Worm (Caenorhabditis elegans) whole organism, L1 larva: ENCODE measurements around the gene dhs-19.
A peak's percentile ranks its signal among the peaks of the same experiment; 100 is the strongest.

Experiments used
- C04F5.9 ChIP-seq: sonication (generic microtip); optimal IDR thresholded peaks from 2 replicates; lab custom pipeline; 2016; ENCODE audit warnings: missing genetic modification characterization, missing compliant biosample characterization
- F16B12.6 ChIP-seq: fragments of 150-350 bp; optimal IDR thresholded peaks from 2 replicates; lab custom pipeline; 2014; ENCODE audit warnings: missing biosample characterization, missing genetic modification characterization
- aha-1 ChIP-seq: fragments of 150-350 bp; optimal IDR thresholded peaks from 2 replicates; lab custom pipeline; 2014; ENCODE audit warnings: missing biosample characterization, missing genetic modification characterization
- ama-1 ChIP-seq: fragments of 150-350 bp; optimal IDR thresholded peaks from 2 replicates; lab custom pipeline; 2014
- blmp-1 ChIP-seq: fragments of 150-350 bp; optimal IDR thresholded peaks from 2 replicates; lab custom pipeline; 2014; ENCODE audit warnings: missing biosample characterization, missing genetic modification characterization
- ceh-63 ChIP-seq: fragments of 200-800 bp; sonication (Bioruptor generic); optimal IDR thresholded peaks from 2 replicates; lab custom pipeline; 2018; ENCODE audit warnings: mild to moderate bottlenecking, missing genetic modification characterization, missing compliant biosample characterization
- ceh-88 ChIP-seq: fragments of 200-800 bp; sonication (Bioruptor generic); IDR thresholded peaks from 2 replicates; pipeline ENCODE4 v1.3.6; 2022; ENCODE audit warnings: missing genetic modification characterization, missing compliant biosample characterization
- dsc-1 ChIP-seq: sonication (generic microtip); optimal IDR thresholded peaks from 2 replicates; lab custom pipeline; 2016; ENCODE audit warnings: mild to moderate bottlenecking, missing genetic modification characterization, missing compliant biosample characterization
- efl-1 ChIP-seq, 4 experiments: fragments of 150-350 bp; optimal IDR thresholded peaks in 3 of 4; peaks in 1 of 4; 1 replicate in 1 of 4; 2 replicates in 3 of 4; lab custom pipeline; 2014; ENCODE audit warnings: missing biosample characterization in 2 of 4, missing genetic modification characterization in 2 of 4, missing genetic modification reagents in 2 of 4
- egl-13 ChIP-seq: sonication (generic microtip); optimal IDR thresholded peaks from 2 replicates; lab custom pipeline; 2016; ENCODE audit warnings: missing genotype, missing genetic modification reagents, missing genetic modification characterization, missing compliant biosample characterization
- fkh-4 ChIP-seq: sonication (generic microtip); optimal IDR thresholded peaks from 2 replicates; lab custom pipeline; 2016; ENCODE audit warnings: missing compliant biosample characterization, missing genetic modification characterization, borderline replicate concordance
- fkh-8 ChIP-seq: sonication (generic microtip); optimal IDR thresholded peaks from 2 replicates; lab custom pipeline; 2016; ENCODE audit warnings: mild to moderate bottlenecking, missing genetic modification characterization, missing compliant biosample characterization
- fos-1 ChIP-seq: fragments of 150-350 bp; optimal IDR thresholded peaks from 2 replicates; lab custom pipeline; 2014; ENCODE audit warnings: missing biosample characterization, missing genetic modification characterization
- grh-1 ChIP-seq: fragments of 200-800 bp; sonication (Bioruptor generic); IDR thresholded peaks from 2 replicates; pipeline ENCODE4 v1.3.6; 2022; ENCODE audit warnings: missing genetic modification reagents, missing genetic modification characterization, missing compliant biosample characterization
- hlh-17 ChIP-seq: fragments of 200-800 bp; sonication (Bioruptor generic); optimal IDR thresholded peaks from 2 replicates; lab custom pipeline; 2018; ENCODE audit warnings: missing genetic modification characterization, mild to moderate bottlenecking, missing compliant biosample characterization, moderate library complexity, borderline replicate concordance
- hpl-2 ChIP-seq: fragments of 150-350 bp; optimal IDR thresholded peaks from 2 replicates; lab custom pipeline; 2014; ENCODE audit warnings: missing biosample characterization, missing genetic modification reagents, missing genetic modification characterization
- irx-1 ChIP-seq: sonication (generic microtip); optimal IDR thresholded peaks from 2 replicates; lab custom pipeline; 2016; ENCODE audit warnings: missing genetic modification characterization, missing compliant biosample characterization
- isw-1 ChIP-seq: fragments of 200-800 bp; sonication (Bioruptor generic); IDR thresholded peaks from 2 replicates; pipeline ENCODE4 v1.3.6; 2022; ENCODE audit warnings: missing genetic modification characterization, missing compliant biosample characterization
- lin-14 ChIP-seq: fragments of 200-800 bp; sonication (Bioruptor generic); optimal IDR thresholded peaks from 2 replicates; lab custom pipeline; 2018; ENCODE audit warnings: mild to moderate bottlenecking, missing genetic modification characterization, moderate library complexity, missing compliant biosample characterization
- lin-15B ChIP-seq: fragments of 150-350 bp; sonication (generic microtip); optimal IDR thresholded peaks from 3 replicates; lab custom pipeline; 2014; ENCODE audit warnings: missing biosample characterization, missing genetic modification characterization
- lin-39 ChIP-seq: fragments of 150-350 bp; optimal IDR thresholded peaks from 2 replicates; lab custom pipeline; 2014; ENCODE audit warnings: missing biosample characterization, missing genetic modification reagents, missing genetic modification characterization
- mab-9 ChIP-seq: fragments of 200-800 bp; sonication (Bioruptor generic); IDR thresholded peaks from 2 replicates; pipeline ENCODE4 v1.3.6; 2022; ENCODE audit warnings: missing genetic modification reagents, missing genetic modification characterization, missing compliant biosample characterization
- mef-2 ChIP-seq: fragments of 150-350 bp; optimal IDR thresholded peaks from 2 replicates; lab custom pipeline; 2014; ENCODE audit warnings: missing biosample characterization, missing genetic modification characterization
- nhr-11 ChIP-seq: fragments of 150-350 bp; optimal IDR thresholded peaks from 2 replicates; lab custom pipeline; 2014; ENCODE audit warnings: missing biosample characterization, missing genetic modification characterization
- nhr-12 ChIP-seq: sonication (generic microtip); optimal IDR thresholded peaks from 2 replicates; lab custom pipeline; 2017; ENCODE audit warnings: missing biosample characterization, missing genetic modification characterization
- nhr-76 ChIP-seq: sonication (generic microtip); optimal IDR thresholded peaks from 2 replicates; lab custom pipeline; 2017; ENCODE audit warnings: missing biosample characterization, missing genetic modification characterization
- nhr-77 ChIP-seq: fragments of 150-350 bp; optimal IDR thresholded peaks from 2 replicates; lab custom pipeline; 2014; ENCODE audit warnings: missing biosample characterization, missing genetic modification characterization
- nhr-84 ChIP-seq: sonication (generic microtip); optimal IDR thresholded peaks from 2 replicates; lab custom pipeline; 2017; ENCODE audit warnings: missing biosample characterization, missing genetic modification characterization
- nhr-85 ChIP-seq: sonication (generic microtip); peaks from one replicate; lab custom pipeline; 2016; ENCODE audit warnings: missing genetic modification characterization, inconsistent platforms, missing compliant biosample characterization
- nhr-90 ChIP-seq: sonication (generic microtip); optimal IDR thresholded peaks from 2 replicates; lab custom pipeline; 2016; ENCODE audit warnings: mild to moderate bottlenecking, missing genetic modification characterization, missing compliant biosample characterization; ENCODE audit not compliant: poor library complexity
- pax-3 ChIP-seq: fragments of 200-800 bp; sonication (Bioruptor generic); optimal IDR thresholded peaks from 2 replicates; lab custom pipeline; 2018; ENCODE audit warnings: mild to moderate bottlenecking, missing genetic modification characterization, moderate library complexity, missing compliant biosample characterization
- pqm-1 ChIP-seq: sonication (generic microtip); optimal IDR thresholded peaks from 3 replicates; lab custom pipeline; 2017; ENCODE audit warnings: missing biosample characterization, missing genetic modification characterization
- snu-23 ChIP-seq: sonication (generic microtip); optimal IDR thresholded peaks from 2 replicates; lab custom pipeline; 2016; ENCODE audit warnings: missing genetic modification characterization, missing compliant biosample characterization
- sox-4 ChIP-seq: sonication (generic microtip); optimal IDR thresholded peaks from 2 replicates; lab custom pipeline; 2016; ENCODE audit warnings: missing genetic modification characterization, missing compliant biosample characterization
- sptf-1 ChIP-seq: fragments of 150-350 bp; optimal IDR thresholded peaks from 2 replicates; lab custom pipeline; 2014; ENCODE audit warnings: missing biosample characterization, missing genetic modification characterization
- sup-37 ChIP-seq: fragments of 200-800 bp; sonication (Bioruptor generic); optimal IDR thresholded peaks from 2 replicates; lab custom pipeline; 2018; ENCODE audit warnings: mild to moderate bottlenecking, missing genetic modification characterization, missing compliant biosample characterization
- tbx-2 ChIP-seq: sonication (generic microtip); optimal IDR thresholded peaks from 2 replicates; lab custom pipeline; 2016; ENCODE audit warnings: missing genetic modification characterization, missing compliant biosample characterization
- tlp-1 ChIP-seq: fragments of 150-350 bp; optimal IDR thresholded peaks from 2 replicates; lab custom pipeline; 2014; ENCODE audit warnings: missing biosample characterization, missing genetic modification characterization
- unc-130 ChIP-seq: fragments of 150-350 bp; optimal IDR thresholded peaks from 2 replicates; lab custom pipeline; 2017; ENCODE audit warnings: missing biosample characterization, missing genetic modification characterization, inconsistent platforms
- unc-30 ChIP-seq: sonication (generic microtip); optimal IDR thresholded peaks from 2 replicates; lab custom pipeline; 2017; ENCODE audit warnings: missing biosample characterization, missing genetic modification characterization
- unc-62 ChIP-seq: fragments of 150-350 bp; optimal IDR thresholded peaks from 2 replicates; lab custom pipeline; 2014; ENCODE audit warnings: missing biosample characterization, missing genetic modification reagents, missing genetic modification characterization
- unc-98 ChIP-seq: fragments of 200-800 bp; sonication (Bioruptor generic); IDR thresholded peaks from 2 replicates; pipeline ENCODE4 v1.3.6; 2022; ENCODE audit warnings: missing genetic modification characterization, missing compliant biosample characterization
- xbp-1 ChIP-seq: sonication (generic microtip); optimal IDR thresholded peaks from 2 replicates; lab custom pipeline; 2016; ENCODE audit warnings: missing genetic modification characterization, missing compliant biosample characterization
- zag-1 ChIP-seq: fragments of 150-350 bp; optimal IDR thresholded peaks from 2 replicates; lab custom pipeline; 2014; ENCODE audit warnings: missing biosample characterization, missing genetic modification characterization
- zip-4 ChIP-seq: fragments of 200-800 bp; sonication (Bioruptor generic); optimal IDR thresholded peaks from 2 replicates; lab custom pipeline; 2018; ENCODE audit warnings: mild to moderate bottlenecking, missing genetic modification characterization, moderate library complexity, missing compliant biosample characterization
- ztf-11 ChIP-seq, 2 experiments: sonication (generic microtip); optimal IDR thresholded peaks; 2 replicates each; lab custom pipeline; 2016 to 2017; ENCODE audit warnings: missing genetic modification characterization in 2 of 2, missing biosample characterization in 1 of 2, missing compliant biosample characterization in 1 of 2

Gene dhs-19

ce11 chrV:11526927-11527491 lies 36.7 kb upstream of the dhs-19 start:
- TF ChIP-seq nhr-12 (tag; lab: Kevin White, UChicago) = no peak
- no peak for TF ChIP-seq mab-9 (GFP tag; lab: Robert Waterston, UW)
- TF ChIP-seq isw-1 (GFP tag; lab: Robert Waterston, UW) = no peak
- no peak for TF ChIP-seq unc-30 (tag; lab: Kevin White, UChicago)
- TF ChIP-seq zag-1 = no peak
- no peak for TF ChIP-seq tbx-2 (tag; lab: Kevin White, UChicago)
- no peak for TF ChIP-seq pqm-1
- no peak for TF ChIP-seq unc-62 (GFP tag; lab: Kevin White, UChicago)
- TF ChIP-seq lin-39 (tag; lab: Kevin White, UChicago) = no peak
- TF ChIP-seq sox-4 (tag; lab: Kevin White, UChicago) = no peak
- TF ChIP-seq hlh-17 (GFP tag; lab: Kevin White, UChicago) = no peak
- no peak for TF ChIP-seq C04F5.9 (tag; lab: Kevin White, UChicago)
- TF ChIP-seq ama-1 (lab: Kevin White, UChicago) = no peak
- TF ChIP-seq hpl-2 (GFP tag; lab: Kevin White, UChicago) = no peak
- no peak for TF ChIP-seq xbp-1 (tag; lab: Kevin White, UChicago)

ce11 chrV:11525338-11525737 lies 35.1 kb upstream of the dhs-19 start:
- peak; percentile 93 for TF ChIP-seq blmp-1 (tag; lab: Kevin White, UChicago)
- no peak for TF ChIP-seq lin-14 (GFP tag; lab: Kevin White, UChicago)
- TF ChIP-seq efl-1 (optimal IDR thresholded peaks at IDR 0.05; lab: Kevin White, UChicago) = no peak
- peak in 1 of 2 experiments; percentile 38 for TF ChIP-seq efl-1 (GFP tag; optimal IDR thresholded peaks at IDR 0.05 in 1 of 2; lab: Kevin White, UChicago)
- peak; percentile 25 for TF ChIP-seq nhr-85 (tag; lab: Kevin White, UChicago)
- TF ChIP-seq, all 84 proteins: peak for 3

ce11 chrV:11521448-11521847 lies 31.2 kb upstream of the dhs-19 start, which contains the start of gene pafo-1:
pafo-1 (plus strand) TSS chrV:11521703.
- peak; percentile 93 for TF ChIP-seq grh-1 (GFP tag; lab: Robert Waterston, UW)
- peak; percentile 77 for TF ChIP-seq egl-13 (tag; lab: Kevin White, UChicago)
- peak; percentile 84 for TF ChIP-seq fos-1 (tag; lab: Kevin White, UChicago)
- TF ChIP-seq C04F5.9 (tag; lab: Kevin White, UChicago) = peak; percentile 58
- peak; percentile 79 for TF ChIP-seq fkh-8 (tag; lab: Kevin White, UChicago)
- peak; percentile 94 for TF ChIP-seq dsc-1
- TF ChIP-seq nhr-90 = peak; percentile 93
- no peak for TF ChIP-seq nhr-84 (tag; lab: Kevin White, UChicago)
- no peak for TF ChIP-seq unc-30 (tag; lab: Kevin White, UChicago)
- TF ChIP-seq ceh-88 (GFP tag; lab: Robert Waterston, UW) = peak; percentile 20; the same call in 1 of the 2 replicates
- peak; percentile 80 for TF ChIP-seq zip-4 (GFP tag; lab: Kevin White, UChicago)
- peak; percentile 84 for TF ChIP-seq blmp-1 (tag; lab: Kevin White, UChicago)
- TF ChIP-seq F16B12.6 (tag; lab: Kevin White, UChicago) = peak; percentile 67
- peak; percentile 85 for TF ChIP-seq irx-1 (tag; lab: Kevin White, UChicago)
- TF ChIP-seq pqm-1 = no peak
- TF ChIP-seq unc-98 (GFP tag; lab: Robert Waterston, UW) = no peak
- TF ChIP-seq nhr-11 = peak; percentile 81
- TF ChIP-seq snu-23 (GFP tag; lab: Kevin White, UChicago) = peak; percentile 92
- TF ChIP-seq ztf-11 (tag; optimal IDR thresholded peaks at IDR 0.05; lab: Kevin White, UChicago) = peak in 1 of 2 experiments; percentile 79
- peak; percentile 79 for TF ChIP-seq sup-37
- TF ChIP-seq lin-14 (GFP tag; lab: Kevin White, UChicago) = peak; percentile 84
- peak; percentile 79 for TF ChIP-seq lin-15B (tag; lab: Kevin White, UChicago)
- TF ChIP-seq tlp-1 (tag; lab: Kevin White, UChicago) = no peak
- TF ChIP-seq nhr-85 (tag; lab: Kevin White, UChicago) = peak; percentile 97
- no peak for TF ChIP-seq sptf-1 (tag; lab: Kevin White, UChicago)
- TF ChIP-seq efl-1 (optimal IDR thresholded peaks at IDR 0.05; lab: Kevin White, UChicago) = peak; percentile 98 to 99
- peak; percentile 99 to 100 for TF ChIP-seq efl-1 (GFP tag; optimal IDR thresholded peaks at IDR 0.05 in 1 of 2; lab: Kevin White, UChicago)
- TF ChIP-seq unc-130 = peak; percentile 91
- peak; percentile 56 for TF ChIP-seq aha-1 (tag; lab: Kevin White, UChicago)
- peak; percentile 89 for TF ChIP-seq isw-1 (GFP tag; lab: Robert Waterston, UW)
- TF ChIP-seq mef-2 (tag; lab: Kevin White, UChicago) = peak; percentile 65
- peak; percentile 43 for TF ChIP-seq nhr-76 (tag; lab: Kevin White, UChicago)
- peak; percentile 13 for TF ChIP-seq ama-1 (lab: Kevin White, UChicago)
- TF ChIP-seq fkh-4 (tag; lab: Kevin White, UChicago) = peak; percentile 28
- peak; percentile 60 for TF ChIP-seq nhr-77
- no peak for TF ChIP-seq nhr-12 (tag; lab: Kevin White, UChicago)
- TF ChIP-seq ceh-63 (GFP tag; lab: Kevin White, UChicago) = no peak
- TF ChIP-seq xbp-1 (tag; lab: Kevin White, UChicago) = peak; percentile 90
- TF ChIP-seq hpl-2 (GFP tag; lab: Kevin White, UChicago) = no peak
- TF ChIP-seq pax-3 = peak; percentile 62
